Fruit fly (Drosophila melanogaster): Measurements from ENCODE around the gene Uros2.
A peak's percentile ranks its signal among the peaks of the same experiment; 100 is the strongest.

Gene Uros2

DNA sequence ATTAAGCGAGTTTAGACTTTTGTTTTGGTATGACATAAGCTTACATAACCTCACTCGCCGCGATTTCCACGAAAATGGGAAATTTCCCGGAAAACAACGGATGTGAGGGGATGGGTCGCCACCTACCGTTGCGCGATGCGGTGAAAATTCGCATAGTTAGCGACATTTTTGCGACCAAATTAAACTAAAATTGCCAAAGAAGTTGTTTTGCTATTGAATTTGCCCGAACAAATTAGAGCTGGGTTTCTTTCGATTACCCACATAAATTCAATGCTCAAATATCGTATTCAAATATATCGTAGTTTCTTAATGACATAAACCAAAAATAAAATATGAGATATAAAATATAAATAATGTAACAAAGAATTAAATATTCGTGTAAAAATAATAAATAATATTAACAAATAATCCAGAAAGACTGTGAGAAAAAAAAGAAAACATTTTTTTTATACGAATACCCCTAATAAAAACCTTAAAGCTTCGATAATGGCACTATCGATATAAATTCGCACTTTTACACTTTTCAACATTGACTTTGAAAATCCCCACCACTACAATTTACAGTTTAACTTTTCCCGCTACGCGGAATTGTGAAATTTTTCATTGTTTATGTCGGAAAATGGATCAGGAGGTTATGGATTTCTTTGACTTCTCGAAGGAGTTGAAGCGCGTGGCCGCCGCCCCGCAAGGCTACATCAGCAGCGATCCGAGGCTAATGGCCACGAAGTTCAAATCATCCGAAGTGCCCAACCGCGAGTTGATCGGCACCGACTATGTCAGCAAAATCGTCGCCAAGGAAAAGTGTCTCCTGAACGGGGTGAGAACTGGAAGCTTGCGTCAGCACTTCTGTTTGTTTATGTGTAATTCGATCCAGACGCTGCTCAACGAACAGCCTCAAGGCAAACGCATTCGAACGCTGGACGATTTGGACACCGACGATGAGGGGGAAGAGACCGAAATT, 48.8 kb downstream of the Uros2 start, which contains the start of the genes ND-23 and spn-E (continued):
- TF ChIP-seq bsh (GFP tag; optimal IDR thresholded peaks at IDR 0.05) (peak in 1 of 2 experiments; percentile 49), wek (GFP tag; optimal IDR thresholded peaks at IDR 0.05) (peak; percentile 93), CG6765 (GFP tag; optimal IDR thresholded peaks at IDR 0.05) (no peak), emc (GFP tag; optimal IDR thresholded peaks at IDR 0.05) (no peak), Oli (tag; optimal IDR thresholded peaks at IDR 0.05) (peak; percentile 11), Blimp-1 (GFP tag; optimal IDR thresholded peaks at IDR 0.05) (no peak), ara (GFP tag; IDR thresholded peaks at IDR 0.05) (no peak), CG12236 (GFP tag; optimal IDR thresholded peaks at IDR 0.05) (no peak), CG13123 (GFP tag; optimal IDR thresholded peaks at IDR 0.05) (peak; percentile 45), Doc3 (GFP tag; IDR thresholded peaks at IDR 0.05; ENCODE audit: partially characterized antibody) (peak; percentile 76), CG8944 (GFP tag; optimal IDR thresholded peaks at IDR 0.05) (no peak), NFAT (GFP tag; IDR thresholded peaks at IDR 0.05) (0 out of 2 replicates have a peak, but pooled peaks have one; percentile 39), insv (GFP tag; optimal IDR thresholded peaks at IDR 0.05) (peak in 1 of 2 experiments; percentile 1), ken (GFP tag; IDR thresholded peaks at IDR 0.05) (0 out of 3 replicates have a peak, but pooled peaks have one; percentile 47), MESR4 (GFP tag; optimal IDR thresholded peaks at IDR 0.05) (peak; percentile 81), run (tag; optimal IDR thresholded peaks at IDR 0.05) (no peak), Poxn (GFP tag; IDR thresholded peaks at IDR 0.05) (no peak), row (GFP tag; IDR thresholded peaks at IDR 0.05) (peak; percentile 82), dpn (GFP tag; optimal IDR thresholded peaks at IDR 0.05) (peak in 1 of 2 experiments; percentile 60), Chrac-16 (GFP tag; optimal IDR thresholded peaks at IDR 0.05) (peak; percentile 60), HLH4C (GFP tag; IDR thresholded peaks at IDR 0.05; ENCODE audit: partially characterized antibody) (peak; percentile 65), Vsx1 (GFP tag; optimal IDR thresholded peaks at IDR 0.05) (no peak), vvl (GFP tag; IDR thresholded peaks at IDR 0.05) (peak; percentile 57), CG14050 (GFP tag; IDR thresholded peaks at IDR 0.05) (no peak; the same call in 2 of the 3 replicates), Abd-B (GFP tag; optimal IDR thresholded peaks at IDR 0.05) (peak; percentile 46), gcm2 (GFP tag; optimal IDR thresholded peaks at IDR 0.05) (no peak), prd (optimal IDR thresholded peaks at IDR 0.05) (no peak), prd (GFP tag; IDR thresholded peaks at IDR 0.05) (peak; percentile 58), p53 (GFP tag; optimal IDR thresholded peaks at IDR 0.05) (no peak), so (GFP tag; IDR thresholded peaks at IDR 0.05) (no peak), E2f2 (GFP tag; IDR thresholded peaks at IDR 0.05) (peak; percentile 89), peb (GFP tag; IDR thresholded peaks at IDR 0.05) (no peak), PHDP (tag; optimal IDR thresholded peaks at IDR 0.05) (no peak), Scr (GFP tag; IDR thresholded peaks at IDR 0.05; ENCODE audit: partially characterized antibody) (peak; percentile 88), Gug (GFP tag; IDR thresholded peaks at IDR 0.05) (no peak), Sox100B (GFP tag; optimal IDR thresholded peaks at IDR 0.05) (peak; percentile 54), lbe (GFP tag; optimal IDR thresholded peaks at IDR 0.05) (peak; percentile 47), Awh (GFP tag; IDR thresholded peaks at IDR 0.05) (no peak), CG32772 (GFP tag; IDR thresholded peaks at IDR 0.05) (0 out of 2 replicates have a peak, but pooled peaks have one; percentile 28), CG14667 (GFP tag; IDR thresholded peaks at IDR 0.05) (0 out of 2 replicates have a peak, but pooled peaks have one; percentile 15), Bgb (GFP tag; IDR thresholded peaks at IDR 0.05; ENCODE audit: partially characterized antibody) (peak; percentile 70), tgo (GFP tag; IDR thresholded peaks at IDR 0.05) (peak; percentile 66), CG2129 (GFP tag; IDR thresholded peaks at IDR 0.05; ENCODE audit: partially characterized antibody) (no peak; the same call in 1 of the 2 replicates), ac (GFP tag; optimal IDR thresholded peaks at IDR 0.05) (no peak), ranshi (GFP tag; IDR thresholded peaks at IDR 0.05) (peak; percentile 41; the same call in 1 of the 2 replicates), Eip74EF (GFP tag; optimal IDR thresholded peaks at IDR 0.05) (no peak), CG1602 (GFP tag; optimal IDR thresholded peaks at IDR 0.05) (peak; percentile 49)

Measured in whole organism, embryonic.